Fruit fly (Drosophila melanogaster): ENCODE measurements around the gene CG9192.

dm6 chr3L:1265423-1266002, 27.4 kb upstream of the CG9192 start:
- no peak for TF ChIP-seq pan (optimal IDR thresholded peaks at IDR 0.05)
- no peak for TF ChIP-seq psq (optimal IDR thresholded peaks at IDR 0.05)
- no peak for TF ChIP-seq usp (GFP tag; optimal IDR thresholded peaks at IDR 0.05)
- no peak for TF ChIP-seq CG8478 (optimal IDR thresholded peaks at IDR 0.05)
